Worm (Caenorhabditis elegans) whole organism, L1 larva: ENCODE results near the gene C49H3.12.

Source experiments
- hlh-17 ChIP-seq: fragments of 200-800 bp; sonication (Bioruptor generic); optimal IDR thresholded peaks from 2 replicates; lab custom pipeline; 2018; ENCODE audit warnings: missing genetic modification characterization, mild to moderate bottlenecking, missing compliant biosample characterization, moderate library complexity, borderline replicate concordance
- lin-15B ChIP-seq: fragments of 150-350 bp; sonication (generic microtip); optimal IDR thresholded peaks from 3 replicates; lab custom pipeline; 2014; ENCODE audit warnings: missing biosample characterization, missing genetic modification characterization
- nhr-19 ChIP-seq: fragments of 200-800 bp; sonication (Bioruptor generic); conservative IDR thresholded peaks from 2 replicates; pipeline ENCODE4 v1.3.6; 2022; ENCODE audit warnings: missing genetic modification characterization, missing compliant biosample characterization

- TF ChIP-seq hlh-17 (GFP tag; lab: Kevin White, UChicago) (no peak), nhr-19 (GFP tag; lab: Robert Waterston, UW) (no peak), lin-15B (tag; lab: Kevin White, UChicago) (no peak)
Observed at ce11 chrIV:7914991-7915390, 12.1 kb downstream of the C49H3.12 start, which contains the start of gene C49H3.4.
